Fruit fly (Drosophila melanogaster) whole organism, embryonic: Measurements from ENCODE around the gene cdi.

Experiments used
- ATbp ChIP-seq: fragments of 200-800 bp; sonication (Bioruptor generic); optimal IDR thresholded peaks from 2 replicates; lab custom pipeline; 2017; ENCODE audit warnings: missing biosample characterization, mild to moderate bottlenecking, missing genetic modification characterization, missing genetic modification reagents
- Ada2b ChIP-seq: fragments of 200-800 bp; sonication (Bioruptor generic); IDR thresholded peaks from 2 replicates; pipeline ENCODE4 v1.3.6; 2022; ENCODE audit warnings: missing biosample characterization, missing genetic modification characterization
- Bdp1 ChIP-seq: fragments of 200-800 bp; sonication (Bioruptor generic); optimal IDR thresholded peaks from 3 replicates; lab custom pipeline; 2016; ENCODE audit warnings: missing biosample characterization, missing genetic modification characterization
- CG10979 ChIP-seq: fragments of 200-800 bp; sonication (Bioruptor generic); optimal IDR thresholded peaks from 2 replicates; lab custom pipeline; 2018; ENCODE audit warnings: missing biosample characterization, mild to moderate bottlenecking, missing genetic modification characterization, moderate library complexity
- CG11247 ChIP-seq: fragments of 200-800 bp; sonication (Bioruptor generic); IDR thresholded peaks from 2 replicates; pipeline ENCODE4 v1.3.6; 2022; ENCODE audit warnings: missing biosample characterization, missing genetic modification characterization
- CG12155 ChIP-seq: fragments of 200-800 bp; sonication (Bioruptor generic); optimal IDR thresholded peaks from 3 replicates; lab custom pipeline; 2016; ENCODE audit warnings: missing biosample characterization, missing genetic modification characterization
- CG14965 ChIP-seq: fragments of 200-800 bp; sonication (Bioruptor generic); optimal IDR thresholded peaks from 2 replicates; lab custom pipeline; 2016; ENCODE audit warnings: missing biosample characterization, missing genetic modification characterization, borderline replicate concordance
- CG18262 ChIP-seq: fragments of 200-800 bp; optimal IDR thresholded peaks from 3 replicates; lab custom pipeline; 2019; ENCODE audit warnings: missing biosample characterization, mild to moderate bottlenecking, missing genetic modification characterization, moderate library complexity
- CG42726 ChIP-seq: fragments of 200-800 bp; sonication (Bioruptor generic); IDR thresholded peaks from 2 replicates; pipeline ENCODE4 v1.3.6; 2022; ENCODE audit warnings: missing biosample characterization, missing genetic modification characterization; ENCODE audit not compliant: partially characterized antibody
- CG6791 ChIP-seq: fragments of 200-800 bp; sonication (Bioruptor generic); IDR thresholded peaks from 3 replicates; pipeline ENCODE4 v1.3.6; 2022; ENCODE audit warnings: missing biosample characterization, missing genetic modification characterization; ENCODE audit not compliant: partially characterized antibody
- CG9437 ChIP-seq: fragments of 200-800 bp; sonication (Bioruptor generic); optimal IDR thresholded peaks from 2 replicates; lab custom pipeline; 2018; ENCODE audit warnings: missing biosample characterization, mild to moderate bottlenecking, missing genetic modification characterization
- CTCF ChIP-seq: fragments of 200-800 bp; sonication (Bioruptor generic); optimal IDR thresholded peaks from 2 replicates; lab custom pipeline; 2017; ENCODE audit warnings: missing biosample characterization, mild to moderate bottlenecking, missing genetic modification characterization, moderate library complexity
- CoRest ChIP-seq: fragments of 200-800 bp; sonication (Bioruptor generic); optimal IDR thresholded peaks from 3 replicates; lab custom pipeline; 2018; ENCODE audit warnings: missing biosample characterization, mild to moderate bottlenecking, missing genetic modification characterization, moderate library complexity
- D19A ChIP-seq: fragments of 200-800 bp; optimal IDR thresholded peaks from 3 replicates; lab custom pipeline; 2019; ENCODE audit warnings: missing biosample characterization, mild to moderate bottlenecking, missing genetic modification characterization, moderate library complexity
- Doc3 ChIP-seq: fragments of 200-800 bp; sonication (Bioruptor generic); IDR thresholded peaks from 3 replicates; pipeline ENCODE4 v1.3.6; 2022; ENCODE audit warnings: missing biosample characterization, missing genetic modification characterization; ENCODE audit not compliant: partially characterized antibody
- E2f2 ChIP-seq: fragments of 200-800 bp; sonication (Bioruptor generic); IDR thresholded peaks from 2 replicates; pipeline ENCODE4 v1.3.6; 2022; ENCODE audit warnings: missing biosample characterization, missing genetic modification characterization
- Ets65A ChIP-seq: fragments of 200-800 bp; sonication (Bioruptor generic); peaks from one replicate; lab custom pipeline; 2016; ENCODE audit warnings: missing biosample characterization, missing genetic modification characterization
- Hmr ChIP-seq: fragments of 200-800 bp; sonication (Bioruptor generic); optimal IDR thresholded peaks from 3 replicates; lab custom pipeline; 2017; ENCODE audit warnings: mild to moderate bottlenecking, missing biosample characterization, missing genetic modification reagents, missing genetic modification characterization
- Hr78 ChIP-seq, 2 experiments: fragments of 200-800 bp in 1 of 2; fragments of >200 bp in 1 of 2; sonication (Bioruptor generic) in 1 of 2; optimal IDR thresholded peaks; 2 replicates each; lab custom pipeline; 2017 to 2019; ENCODE audit warnings: missing biosample characterization in 2 of 2, missing genetic modification characterization in 2 of 2, mild to moderate bottlenecking in 1 of 2, moderate library complexity in 1 of 2
- MTF-1 ChIP-seq: fragments of 200-800 bp; sonication (Bioruptor generic); optimal IDR thresholded peaks from 2 replicates; lab custom pipeline; 2018; ENCODE audit warnings: missing biosample characterization, mild to moderate bottlenecking, missing genetic modification characterization, borderline replicate concordance
- Med ChIP-seq: fragments of 200-800 bp; sonication (Bioruptor generic); peaks from one replicate; lab custom pipeline; 2016; ENCODE audit warnings: missing biosample characterization, missing genetic modification characterization, mild to moderate bottlenecking, inconsistent platforms, moderate library complexity
- Oaz ChIP-seq: fragments of 200-800 bp; sonication (Bioruptor generic); IDR thresholded peaks from 2 replicates; pipeline ENCODE4 v1.3.6; 2022; ENCODE audit warnings: missing biosample characterization, missing genetic modification characterization
- Rfx ChIP-seq: fragments of 200-800 bp; sonication (Bioruptor generic); IDR thresholded peaks from 2 replicates; pipeline ENCODE4 v1.3.6; 2022; ENCODE audit warnings: missing biosample characterization, missing genetic modification characterization
- Taf1 ChIP-seq: fragments of 200-800 bp; sonication (Bioruptor generic); IDR thresholded peaks from 2 replicates; pipeline ENCODE4 v1.3.6; 2022; ENCODE audit warnings: missing biosample characterization, missing genetic modification characterization
- ap ChIP-seq: fragments of 200-800 bp; sonication (Bioruptor generic); IDR thresholded peaks from 2 replicates; pipeline ENCODE4 v1.3.6; 2022; ENCODE audit warnings: missing biosample characterization, missing genetic modification characterization
- cg ChIP-seq: fragments of 200-800 bp; sonication (Bioruptor generic); optimal IDR thresholded peaks from 3 replicates; lab custom pipeline; 2019; ENCODE audit warnings: missing biosample characterization, mild to moderate bottlenecking, missing genetic modification characterization, moderate library complexity
- corto ChIP-seq: fragments of 200-800 bp; sonication (Bioruptor generic); optimal IDR thresholded peaks from 2 replicates; lab custom pipeline; 2016; ENCODE audit warnings: missing biosample characterization, mild to moderate bottlenecking, missing genetic modification characterization, moderate library complexity
- dimm ChIP-seq: fragments of 200-800 bp; sonication (Bioruptor generic); IDR thresholded peaks from 2 replicates; pipeline ENCODE4 v1.3.6; 2022; ENCODE audit warnings: missing biosample characterization, missing genetic modification characterization
- dmrt11E ChIP-seq: fragments of 200-800 bp; sonication (Bioruptor generic); optimal IDR thresholded peaks from 3 replicates; lab custom pipeline; 2018; ENCODE audit warnings: missing biosample characterization, mild to moderate bottlenecking, missing genetic modification characterization, moderate library complexity
- en ChIP-seq: fragments of 200-800 bp; sonication (Bioruptor generic); optimal IDR thresholded peaks from 2 replicates; lab custom pipeline; 2016; ENCODE audit warnings: missing biosample characterization, missing genetic modification characterization
- ewg ChIP-seq: fragments of 200-800 bp; sonication (Bioruptor generic); optimal IDR thresholded peaks from 3 replicates; lab custom pipeline; 2017; ENCODE audit warnings: mild to moderate bottlenecking, missing biosample characterization, missing genetic modification reagents, missing genetic modification characterization
- gem ChIP-seq: fragments of 200-800 bp; sonication (Bioruptor generic); optimal IDR thresholded peaks from 2 replicates; lab custom pipeline; 2019; ENCODE audit warnings: missing biosample characterization, mild to moderate bottlenecking, missing genetic modification characterization, moderate library complexity
- gsb ChIP-seq: fragments of 200-800 bp; sonication (Bioruptor generic); IDR thresholded peaks from 2 replicates; pipeline ENCODE4 v1.3.6; 2022; ENCODE audit warnings: missing biosample characterization, missing genetic modification characterization
- gsb-n ChIP-seq: fragments of 200-800 bp; sonication (Bioruptor generic); optimal IDR thresholded peaks from 3 replicates; lab custom pipeline; 2018; ENCODE audit warnings: missing biosample characterization, mild to moderate bottlenecking, missing genetic modification characterization
- hbn ChIP-seq: fragments of 200-800 bp; sonication (Bioruptor generic); IDR thresholded peaks from 2 replicates; pipeline ENCODE4 v1.3.6; 2022; ENCODE audit warnings: missing biosample characterization, missing genetic modification characterization; ENCODE audit not compliant: partially characterized antibody
- mirr ChIP-seq: fragments of 200-800 bp; sonication (Bioruptor generic); optimal IDR thresholded peaks from 3 replicates; lab custom pipeline; 2018; ENCODE audit warnings: missing biosample characterization, mild to moderate bottlenecking, missing genetic modification characterization
- nau ChIP-seq: fragments of 200-800 bp; sonication (Bioruptor generic); optimal IDR thresholded peaks from 3 replicates; lab custom pipeline; 2017; ENCODE audit warnings: missing biosample characterization, mild to moderate bottlenecking, missing genetic modification characterization, missing genetic modification reagents
- oc ChIP-seq: fragments of 200-800 bp; sonication (Bioruptor generic); optimal IDR thresholded peaks from 2 replicates; lab custom pipeline; 2018; ENCODE audit warnings: missing biosample characterization, mild to moderate bottlenecking, missing genetic modification characterization, moderate library complexity
- onecut ChIP-seq: fragments of 200-800 bp; sonication (Bioruptor generic); IDR thresholded peaks from 2 replicates; pipeline ENCODE4 v1.3.6; 2022; ENCODE audit warnings: missing biosample characterization, missing genetic modification characterization
- org-1 ChIP-seq: fragments of 200-800 bp; sonication (Bioruptor generic); optimal IDR thresholded peaks from 2 replicates; lab custom pipeline; 2017; ENCODE audit warnings: missing biosample characterization, missing genetic modification characterization
- sd ChIP-seq: fragments of 200-800 bp; sonication (Bioruptor generic); optimal IDR thresholded peaks from 3 replicates; lab custom pipeline; 2018; ENCODE audit warnings: missing biosample characterization, mild to moderate bottlenecking, missing genetic modification characterization, moderate library complexity
- slou ChIP-seq: fragments of 200-800 bp; sonication (Bioruptor generic); optimal IDR thresholded peaks from 3 replicates; lab custom pipeline; 2016; ENCODE audit warnings: missing biosample characterization, missing genetic modification characterization
- unc-4 ChIP-seq: fragments of 200-800 bp; sonication (Bioruptor generic); IDR thresholded peaks from 2 replicates; pipeline ENCODE4 v1.3.6; 2022; ENCODE audit warnings: missing biosample characterization, missing genetic modification characterization; ENCODE audit not compliant: partially characterized antibody
- zen2 ChIP-seq: fragments of 200-800 bp; sonication (Bioruptor generic); IDR thresholded peaks from 3 replicates; pipeline ENCODE4 v1.3.6; 2022; ENCODE audit warnings: missing biosample characterization, missing genetic modification characterization; ENCODE audit not compliant: partially characterized antibody

The cdi gene

dm6 chr3R:19001701-19002100, 92.4 kb downstream of the cdi start (continued):
- TF ChIP-seq corto (no peak), CG42726 (GFP tag; lab: Robert Waterston, UW) (no peak), gsb-n (tag; lab: Kevin White, UChicago) (peak; percentile 21), Oaz (no peak), org-1 (GFP tag; lab: Kevin White, UChicago) (no peak), cg (peak; percentile 8), ap (GFP tag; lab: Robert Waterston, UW) (0 out of 2 replicates have a peak, but pooled peaks have one; percentile 13), Taf1 (GFP tag; lab: Robert Waterston, UW) (no peak), Ets65A (peak; percentile 81), dimm (GFP tag; lab: Robert Waterston, UW) (no peak), gem (no peak), MTF-1 (GFP tag; lab: Kevin White, UChicago) (no peak), D19A (tag; lab: Kevin White, UChicago) (no peak), en (GFP tag; lab: Kevin White, UChicago) (no peak), onecut (GFP tag; lab: Robert Waterston, UW) (no peak), CG11247 (GFP tag; lab: Robert Waterston, UW) (no peak), dmrt11E (no peak), slou (GFP tag; lab: Kevin White, UChicago) (no peak), CoRest (no peak), Bdp1 (GFP tag; lab: Kevin White, UChicago) (no peak), Med (peak; percentile 51), ATbp (GFP tag; lab: Kevin White, UChicago) (no peak), Hr78 (GFP tag; optimal IDR thresholded peaks at IDR 0.05; lab: Kevin White, UChicago) (peak in 1 of 2 experiments; percentile 20), CG18262 (tag; lab: Kevin White, UChicago) (no peak), Ada2b (GFP tag; lab: Robert Waterston, UW) (no peak), sd (tag; lab: Kevin White, UChicago) (peak; percentile 85), unc-4 (GFP tag; lab: Robert Waterston, UW) (no peak), CTCF (GFP tag; lab: Kevin White, UChicago) (no peak), CG12155 (GFP tag; lab: Kevin White, UChicago) (no peak), E2f2 (GFP tag; lab: Robert Waterston, UW) (no peak), Doc3 (0 out of 3 replicates have a peak, but pooled peaks have one; percentile 15), Hmr (GFP tag; lab: Kevin White, UChicago) (no peak), gsb (GFP tag; lab: Robert Waterston, UW) (no peak), oc (tag; lab: Kevin White, UChicago) (peak; percentile 10), CG6791 (GFP tag; lab: Robert Waterston, UW) (no peak), Rfx (GFP tag; lab: Robert Waterston, UW) (no peak), CG9437 (GFP tag; lab: Kevin White, UChicago) (no peak), CG10979 (no peak), mirr (GFP tag; lab: Kevin White, UChicago) (peak; percentile 40), CG14965 (GFP tag; lab: Kevin White, UChicago) (no peak), hbn (no peak), zen2 (GFP tag; lab: Robert Waterston, UW) (no peak), nau (no peak), ewg (no peak)
